Worm (Caenorhabditis elegans): Measurements from ENCODE around the gene srh-34.

- no peak for TF ChIP-seq lim-6 (tag; optimal IDR thresholded peaks at IDR 0.05)
- no peak for TF ChIP-seq zip-5 (tag; optimal IDR thresholded peaks at IDR 0.05)
- no peak for TF ChIP-seq nhr-11 (tag; optimal IDR thresholded peaks at IDR 0.05)
- TF ChIP-seq C08G9.2 (tag; optimal IDR thresholded peaks at IDR 0.05), result no peak
- no peak for TF ChIP-seq pha-4 (tag; optimal IDR thresholded peaks at IDR 0.05)
- no peak for TF ChIP-seq ztf-16 (tag; optimal IDR thresholded peaks at IDR 0.05)
These were observed 514 bp upstream of the srh-34 start for ce11 chrV:446988-447387.

Data from whole organism, late embryonic.